Fruit fly (Drosophila melanogaster): Measurements from ENCODE around the gene Npc1a.

Gene Npc1a

DNA sequence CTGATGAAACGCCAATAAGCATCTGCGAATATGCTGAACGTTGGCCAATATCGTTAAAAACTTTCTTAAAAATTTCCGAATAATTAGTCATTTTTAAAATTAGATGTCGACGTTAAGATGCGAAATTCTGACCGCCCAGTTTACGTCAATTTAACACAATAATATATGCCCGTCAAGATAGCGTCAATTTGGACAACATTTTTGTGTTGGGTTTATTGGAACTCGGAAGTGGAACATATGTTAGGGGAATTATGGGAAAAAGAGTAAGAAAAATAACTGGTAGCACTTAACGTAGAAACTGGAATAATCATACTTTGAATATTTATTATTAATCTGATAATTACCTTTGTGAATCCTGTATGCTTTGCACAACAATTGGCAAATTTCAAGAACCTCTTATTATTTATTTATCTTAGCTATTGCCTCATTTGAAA, 34.7 kb upstream of the Npc1a start, which contains the start of gene CG5676:
TSS of gene CG5676 (minus strand) at position 167 of the 434 bp plus-strand sequence.
- no peak for TF ChIP-seq CG12768 (GFP tag; optimal IDR thresholded peaks at IDR 0.05)
- TF ChIP-seq tj (GFP tag; optimal IDR thresholded peaks at IDR 0.05): no peak
- no peak for TF ChIP-seq pad (GFP tag; optimal IDR thresholded peaks at IDR 0.05)
- no peak for TF ChIP-seq Crg-1 (GFP tag; optimal IDR thresholded peaks at IDR 0.05)
- TF ChIP-seq kay (GFP tag; ENCODE audit: borderline replicate concordance): peak; percentile 92
- no peak for TF ChIP-seq CG7101 (tag; optimal IDR thresholded peaks at IDR 0.05)
- TF ChIP-seq toe (GFP tag; optimal IDR thresholded peaks at IDR 0.05): no peak
- TF ChIP-seq bab1 (GFP tag; optimal IDR thresholded peaks at IDR 0.05): peak; percentile 51
- TF ChIP-seq cic (GFP tag; optimal IDR thresholded peaks at IDR 0.05): no peak
- TF ChIP-seq CG5204 (GFP tag; optimal IDR thresholded peaks at IDR 0.05): no peak

DNA sequence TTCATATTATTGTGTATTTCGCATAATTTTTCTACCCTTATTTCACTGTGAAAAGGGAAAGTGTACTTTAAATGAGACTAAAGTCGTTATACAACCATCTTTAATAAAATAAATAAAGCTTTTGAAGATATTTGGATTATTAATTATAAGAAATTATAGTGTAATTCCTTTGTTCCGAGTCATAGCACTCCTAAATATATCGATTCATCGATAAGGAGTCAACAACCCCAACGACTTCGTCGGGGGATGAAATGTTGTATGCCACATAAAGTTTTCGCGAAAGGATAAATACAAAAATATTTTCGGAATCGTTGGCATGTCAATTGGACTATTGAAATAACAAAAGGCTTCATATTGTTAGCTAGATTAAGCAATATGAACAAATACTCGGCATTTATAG, 30.6 kb upstream of the Npc1a start, which contains the start of gene Ror:
TSS of gene Ror (plus strand) at position 252 of the 400 bp plus-strand sequence.
- TF ChIP-seq ovo (GFP tag; optimal IDR thresholded peaks at IDR 0.05) (no peak), CG7045 (GFP tag; optimal IDR thresholded peaks at IDR 0.05) (no peak), CG5204 (GFP tag; optimal IDR thresholded peaks at IDR 0.05) (no peak), cnc (optimal IDR thresholded peaks at IDR 0.05) (no peak), CG33017 (tag; optimal IDR thresholded peaks at IDR 0.05) (no peak), CG11617 (GFP tag; optimal IDR thresholded peaks at IDR 0.05) (no peak), pad (GFP tag; optimal IDR thresholded peaks at IDR 0.05) (no peak), CG7101 (tag; optimal IDR thresholded peaks at IDR 0.05) (no peak), Hr96 (GFP tag; optimal IDR thresholded peaks at IDR 0.05) (no peak), toe (GFP tag; optimal IDR thresholded peaks at IDR 0.05) (no peak), Mnt (GFP tag; optimal IDR thresholded peaks at IDR 0.05) (no peak)

DNA sequence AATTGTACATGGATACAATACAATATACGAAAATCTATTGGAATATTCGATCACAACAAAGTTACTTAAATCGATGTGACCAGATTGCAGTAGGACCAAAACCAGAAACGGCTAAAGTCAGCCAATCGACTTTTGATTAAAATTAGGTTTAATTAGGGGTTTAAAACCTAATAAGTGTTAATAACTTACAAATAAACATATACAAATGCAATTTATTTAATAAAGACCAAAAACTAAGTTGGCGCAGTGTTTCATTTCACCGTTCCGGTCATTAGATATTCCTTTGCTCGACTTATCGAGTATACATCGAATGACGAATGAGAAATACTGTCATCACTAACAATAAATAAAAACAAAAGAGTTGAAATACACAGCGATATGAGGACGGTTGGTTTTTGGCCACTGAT, 29.4 kb upstream of the Npc1a start, which contains the start of the genes bsk and CG31717:
TSS of gene bsk (minus strand) at position 61 of the 407 bp plus-strand sequence.
TSS of gene CG31717 (plus strand) at position 297 of the 407 bp plus-strand sequence.
- TF ChIP-seq tj (GFP tag; optimal IDR thresholded peaks at IDR 0.05) (no peak), Mnt (GFP tag; optimal IDR thresholded peaks at IDR 0.05) (peak; percentile 30), pad (GFP tag; optimal IDR thresholded peaks at IDR 0.05) (no peak), CG14711 (tag; optimal IDR thresholded peaks at IDR 0.05) (peak; percentile 25), ovo (GFP tag; optimal IDR thresholded peaks at IDR 0.05) (no peak), cic (GFP tag; optimal IDR thresholded peaks at IDR 0.05) (peak; percentile 38), Hr96 (GFP tag; optimal IDR thresholded peaks at IDR 0.05) (no peak), CG7101 (tag; optimal IDR thresholded peaks at IDR 0.05) (no peak), CG1620 (GFP tag; optimal IDR thresholded peaks at IDR 0.05) (no peak), kay (GFP tag; ENCODE audit: borderline replicate concordance) (peak; percentile 98), Crg-1 (GFP tag; optimal IDR thresholded peaks at IDR 0.05) (no peak), CG5204 (GFP tag; optimal IDR thresholded peaks at IDR 0.05) (no peak), cnc (optimal IDR thresholded peaks at IDR 0.05) (no peak), CG7045 (GFP tag; optimal IDR thresholded peaks at IDR 0.05) (no peak), bab1 (GFP tag; optimal IDR thresholded peaks at IDR 0.05) (peak; percentile 51), CG12768 (GFP tag; optimal IDR thresholded peaks at IDR 0.05) (no peak), Clk (GFP tag; optimal IDR thresholded peaks at IDR 0.05) (no peak)

DNA sequence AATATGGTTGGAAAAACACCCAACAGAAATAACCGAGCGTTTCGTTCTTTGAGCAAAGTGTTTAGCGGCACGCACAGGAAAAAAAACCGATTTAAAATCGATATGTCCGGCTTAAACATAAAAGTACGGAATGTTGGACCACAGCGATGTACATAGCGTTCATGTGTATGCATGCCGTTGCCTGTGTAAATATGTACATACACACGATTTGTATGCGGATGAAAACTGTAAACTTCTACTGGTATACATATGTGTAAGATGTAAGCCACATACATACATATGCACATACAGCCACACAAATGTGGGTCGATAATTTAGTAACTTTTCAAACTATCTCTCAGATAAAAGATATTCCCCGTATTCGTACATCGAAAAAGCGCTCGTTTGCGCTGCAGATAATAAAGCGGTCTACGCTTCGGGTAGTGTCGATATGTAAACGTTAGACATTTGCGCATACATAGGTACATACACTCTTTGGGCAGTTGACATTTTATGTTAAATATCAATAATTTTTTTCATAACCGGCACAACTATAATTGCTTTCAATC, 28.7 kb upstream of the Npc1a start:
- no peak for TF ChIP-seq toe (GFP tag; optimal IDR thresholded peaks at IDR 0.05)
- no peak for TF ChIP-seq CG1620 (GFP tag; optimal IDR thresholded peaks at IDR 0.05)
- no peak for TF ChIP-seq CG11617 (GFP tag; optimal IDR thresholded peaks at IDR 0.05)
- TF ChIP-seq cnc (optimal IDR thresholded peaks at IDR 0.05): no peak
- TF ChIP-seq CG14711 (tag; optimal IDR thresholded peaks at IDR 0.05): no peak
- TF ChIP-seq CG7045 (GFP tag; optimal IDR thresholded peaks at IDR 0.05): peak; percentile 7
- no peak for TF ChIP-seq tj (GFP tag; optimal IDR thresholded peaks at IDR 0.05)
- TF ChIP-seq Clk (GFP tag; optimal IDR thresholded peaks at IDR 0.05): no peak
- TF ChIP-seq ovo (GFP tag; optimal IDR thresholded peaks at IDR 0.05): no peak
- no peak for TF ChIP-seq CG12768 (GFP tag; optimal IDR thresholded peaks at IDR 0.05)
- peak; percentile 41 for TF ChIP-seq Crg-1 (GFP tag; optimal IDR thresholded peaks at IDR 0.05)
- TF ChIP-seq CG33017 (tag; optimal IDR thresholded peaks at IDR 0.05): no peak
- TF ChIP-seq pad (GFP tag; optimal IDR thresholded peaks at IDR 0.05): no peak
- TF ChIP-seq Hr96 (GFP tag; optimal IDR thresholded peaks at IDR 0.05): no peak
- peak; percentile 6 for TF ChIP-seq CG7101 (tag; optimal IDR thresholded peaks at IDR 0.05)
- TF ChIP-seq kay (GFP tag; ENCODE audit: borderline replicate concordance): peak; percentile 28
- TF ChIP-seq Mnt (GFP tag; optimal IDR thresholded peaks at IDR 0.05): peak; percentile 22
- peak; percentile 60 for TF ChIP-seq cic (GFP tag; optimal IDR thresholded peaks at IDR 0.05)
- TF ChIP-seq CG5204 (GFP tag; optimal IDR thresholded peaks at IDR 0.05): no peak
- TF ChIP-seq bab1 (GFP tag; optimal IDR thresholded peaks at IDR 0.05): no peak

DNA sequence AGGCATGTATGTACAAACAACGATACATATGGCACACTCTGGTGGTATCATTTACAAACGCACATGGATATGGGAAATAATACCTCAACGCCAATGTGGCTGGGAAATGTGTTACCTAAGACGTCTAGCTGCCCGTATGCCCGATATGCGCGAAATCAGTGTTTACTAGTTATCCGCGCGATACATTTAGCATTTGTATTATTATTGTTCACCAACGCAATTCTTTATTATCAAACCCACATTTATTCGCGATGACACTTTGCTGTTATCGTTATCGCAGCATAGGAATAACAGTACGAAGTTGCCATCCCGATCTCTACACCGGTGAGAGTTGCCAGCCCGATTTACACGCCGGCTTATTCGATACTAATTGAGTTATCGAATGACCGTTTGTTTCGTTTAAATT, 25.8 kb upstream of the Npc1a start, which contains the start of gene chico:
TSS of gene chico (minus strand) at position 294 of the 406 bp plus-strand sequence.
- peak; percentile 14 for TF ChIP-seq tj (GFP tag; optimal IDR thresholded peaks at IDR 0.05)
- peak; percentile 44 for TF ChIP-seq bab1 (GFP tag; optimal IDR thresholded peaks at IDR 0.05)
- no peak for TF ChIP-seq CG11617 (GFP tag; optimal IDR thresholded peaks at IDR 0.05)
- TF ChIP-seq Hr96 (GFP tag; optimal IDR thresholded peaks at IDR 0.05): no peak
- TF ChIP-seq ovo (GFP tag; optimal IDR thresholded peaks at IDR 0.05): peak; percentile 27
- peak; percentile 94 for TF ChIP-seq Mnt (GFP tag; optimal IDR thresholded peaks at IDR 0.05)
- no peak for TF ChIP-seq kay (GFP tag; ENCODE audit: borderline replicate concordance)
- TF ChIP-seq CG1620 (GFP tag; optimal IDR thresholded peaks at IDR 0.05): peak; percentile 22
- TF ChIP-seq cnc (optimal IDR thresholded peaks at IDR 0.05): no peak
- TF ChIP-seq toe (GFP tag; optimal IDR thresholded peaks at IDR 0.05): no peak
- TF ChIP-seq pad (GFP tag; optimal IDR thresholded peaks at IDR 0.05): no peak
- TF ChIP-seq cic (GFP tag; optimal IDR thresholded peaks at IDR 0.05): peak; percentile 66
- peak; percentile 32 for TF ChIP-seq CG14711 (tag; optimal IDR thresholded peaks at IDR 0.05)

All from whole organism, adult.